Fruit fly (Drosophila melanogaster): ENCODE measurements around the gene CG9498.

DNA sequence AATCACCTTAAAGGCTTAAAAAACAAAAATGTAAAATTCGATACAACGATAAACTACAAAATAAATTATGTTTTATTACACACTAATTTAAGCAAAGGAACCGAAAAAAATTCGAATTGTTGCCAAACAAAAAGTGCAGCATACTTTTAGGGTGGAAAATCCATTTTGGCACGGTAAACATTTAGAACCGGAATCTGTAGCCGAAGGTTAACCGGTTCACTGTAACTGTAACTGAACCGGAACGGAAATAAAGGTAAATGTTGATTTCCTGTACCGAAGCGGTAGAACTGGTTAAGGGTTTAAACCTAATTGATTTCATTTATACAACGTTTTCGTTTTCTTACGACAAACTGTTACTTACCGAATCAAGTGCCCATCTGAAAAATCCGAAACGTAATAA lies 16.1 kb upstream of the CG9498 start:
- no peak for TF ChIP-seq CG5204 (GFP tag; optimal IDR thresholded peaks at IDR 0.05)
- no peak for TF ChIP-seq Clk (GFP tag; optimal IDR thresholded peaks at IDR 0.05)
- TF ChIP-seq pad (GFP tag; optimal IDR thresholded peaks at IDR 0.05), result no peak
- no peak for TF ChIP-seq CG7101 (tag; optimal IDR thresholded peaks at IDR 0.05)
- no peak for TF ChIP-seq ovo (GFP tag; optimal IDR thresholded peaks at IDR 0.05)
- TF ChIP-seq CG11617 (GFP tag; optimal IDR thresholded peaks at IDR 0.05), result no peak
- no peak for TF ChIP-seq toe (GFP tag; optimal IDR thresholded peaks at IDR 0.05)
- TF ChIP-seq kay (GFP tag; ENCODE audit: borderline replicate concordance), result no peak
- TF ChIP-seq cnc (optimal IDR thresholded peaks at IDR 0.05), result no peak
- no peak for TF ChIP-seq Crg-1 (GFP tag; optimal IDR thresholded peaks at IDR 0.05)

All from whole organism, adult.